Worm (Caenorhabditis elegans) whole organism, midembryonic: Measurements from ENCODE around the gene ZK1320.13.

Experiments used
- cog-1 ChIP-seq: sonication (generic microtip); optimal IDR thresholded peaks from 2 replicates; lab custom pipeline; 2016; ENCODE audit warnings: missing genetic modification characterization, missing compliant biosample characterization
- flt-1 ChIP-seq: fragments of 200-800 bp; sonication (Bioruptor generic); IDR thresholded peaks from 2 replicates; pipeline ENCODE4 v1.3.6; 2022; ENCODE audit warnings: missing genetic modification characterization, missing compliant biosample characterization
- klf-2 ChIP-seq: fragments of 200-800 bp; sonication (Bioruptor generic); conservative IDR thresholded peaks from 2 replicates; pipeline ENCODE4 v1.3.6; 2022; ENCODE audit warnings: missing genetic modification reagents, missing genetic modification characterization, missing compliant biosample characterization
- med-1 ChIP-seq: sonication (generic microtip); optimal IDR thresholded peaks from 2 replicates; lab custom pipeline; 2017; ENCODE audit warnings: missing genetic modification characterization, mild to moderate bottlenecking, missing compliant biosample characterization, antibody characterized with exemption, missing genetic modification reagents; ENCODE audit not compliant: insufficient read depth
- ref-1 ChIP-seq: fragments of 200-800 bp; sonication (Bioruptor generic); conservative IDR thresholded peaks from 2 replicates; pipeline ENCODE4 v1.3.6; 2022; ENCODE audit warnings: missing genetic modification reagents, missing genetic modification characterization, missing compliant biosample characterization
- tab-1 ChIP-seq: fragments of 200-800 bp; sonication (Bioruptor generic); IDR thresholded peaks from 2 replicates; pipeline ENCODE4 v1.3.6; 2022; ENCODE audit warnings: missing genetic modification characterization, missing compliant biosample characterization
- ztf-23 ChIP-seq: fragments of 200-800 bp; sonication (Bioruptor generic); IDR thresholded peaks from 2 replicates; pipeline ENCODE4 v1.3.6; 2022; ENCODE audit warnings: missing genetic modification reagents, missing genetic modification characterization, missing compliant biosample characterization
- ztf-29 ChIP-seq: fragments of 200-800 bp; sonication (Bioruptor generic); IDR thresholded peaks from 2 replicates; pipeline ENCODE4 v1.3.6; 2022; ENCODE audit warnings: missing genetic modification reagents, missing genetic modification characterization, missing compliant biosample characterization

ce11 chrII:9652919-9653318 lies 27.7 kb upstream of the ZK1320.13 start, which contains the start of gene ZK1307.3:
- TF ChIP-seq ztf-29 (GFP tag; lab: Robert Waterston, UW), result no peak
- TF ChIP-seq med-1 (GFP tag; lab: Kevin White, UChicago), result no peak
- no peak for TF ChIP-seq tab-1 (GFP tag; lab: Robert Waterston, UW)
- no peak for TF ChIP-seq flt-1
- no peak for TF ChIP-seq ref-1 (GFP tag; lab: Robert Waterston, UW)
- no peak for TF ChIP-seq cog-1 (tag; lab: Kevin White, UChicago)
- TF ChIP-seq klf-2 (GFP tag; lab: Robert Waterston, UW), result no peak
- no peak for TF ChIP-seq ztf-23
